Worm (Caenorhabditis elegans) whole organism, midembryonic: ENCODE data around the gene F09C6.12.

Source experiments
- T22C8.4 ChIP-seq: fragments of 200-800 bp; sonication (Bioruptor generic); IDR thresholded peaks from 2 replicates; pipeline ENCODE4 v1.3.6; 2022; ENCODE audit warnings: missing genetic modification characterization, missing compliant biosample characterization
- cog-1 ChIP-seq: sonication (generic microtip); optimal IDR thresholded peaks from 2 replicates; lab custom pipeline; 2016; ENCODE audit warnings: missing genetic modification characterization, missing compliant biosample characterization
- flt-1 ChIP-seq: fragments of 200-800 bp; sonication (Bioruptor generic); IDR thresholded peaks from 2 replicates; pipeline ENCODE4 v1.3.6; 2022; ENCODE audit warnings: missing genetic modification characterization, missing compliant biosample characterization
- klf-2 ChIP-seq: fragments of 200-800 bp; sonication (Bioruptor generic); conservative IDR thresholded peaks from 2 replicates; pipeline ENCODE4 v1.3.6; 2022; ENCODE audit warnings: missing genetic modification reagents, missing genetic modification characterization, missing compliant biosample characterization
- med-1 ChIP-seq: sonication (generic microtip); optimal IDR thresholded peaks from 2 replicates; lab custom pipeline; 2017; ENCODE audit warnings: missing genetic modification characterization, mild to moderate bottlenecking, missing compliant biosample characterization, antibody characterized with exemption, missing genetic modification reagents; ENCODE audit not compliant: insufficient read depth
- ref-1 ChIP-seq: fragments of 200-800 bp; sonication (Bioruptor generic); conservative IDR thresholded peaks from 2 replicates; pipeline ENCODE4 v1.3.6; 2022; ENCODE audit warnings: missing genetic modification reagents, missing genetic modification characterization, missing compliant biosample characterization
- tab-1 ChIP-seq: fragments of 200-800 bp; sonication (Bioruptor generic); IDR thresholded peaks from 2 replicates; pipeline ENCODE4 v1.3.6; 2022; ENCODE audit warnings: missing genetic modification characterization, missing compliant biosample characterization
- ztf-23 ChIP-seq: fragments of 200-800 bp; sonication (Bioruptor generic); IDR thresholded peaks from 2 replicates; pipeline ENCODE4 v1.3.6; 2022; ENCODE audit warnings: missing genetic modification reagents, missing genetic modification characterization, missing compliant biosample characterization
- ztf-29 ChIP-seq: fragments of 200-800 bp; sonication (Bioruptor generic); IDR thresholded peaks from 2 replicates; pipeline ENCODE4 v1.3.6; 2022; ENCODE audit warnings: missing genetic modification reagents, missing genetic modification characterization, missing compliant biosample characterization

- TF ChIP-seq flt-1 (GFP tag; lab: Robert Waterston, UW) (no peak), ref-1 (no peak), cog-1 (tag; lab: Kevin White, UChicago) (no peak), tab-1 (no peak), med-1 (GFP tag; lab: Kevin White, UChicago) (no peak), klf-2 (GFP tag; lab: Robert Waterston, UW) (no peak), ztf-23 (no peak), ztf-29 (GFP tag; lab: Robert Waterston, UW) (no peak), T22C8.4 (GFP tag; lab: Robert Waterston, UW) (no peak)
Measured at ce11 chrV:16873642-16874041, 9.0 kb upstream of the F09C6.12 start, which contains the start of gene srw-23.
